Fruit fly (Drosophila melanogaster) whole organism, pupa: Measurements from ENCODE around the gene Vha100-2.
A peak's percentile ranks its signal among the peaks of the same experiment; 100 is the strongest.

ENCODE experiments used
- CG12605 ChIP-seq: fragments of 200-800 bp; sonication (Bioruptor generic); IDR thresholded peaks from 2 replicates; pipeline ENCODE4 v1.3.6; 2022; ENCODE audit warnings: missing biosample characterization, missing genetic modification characterization
- CG17806 ChIP-seq: fragments of 200-800 bp; sonication (Bioruptor generic); optimal IDR thresholded peaks from 2 replicates; lab custom pipeline; 2018; ENCODE audit warnings: missing biosample characterization, mild to moderate bottlenecking, missing genetic modification characterization, moderate library complexity
- CG32121 ChIP-seq: fragments of 200-800 bp; sonication (Bioruptor generic); IDR thresholded peaks from 2 replicates; pipeline ENCODE4 v1.3.6; 2022; ENCODE audit warnings: missing biosample characterization, missing genetic modification characterization
- D1 ChIP-seq: fragments of 200-800 bp; sonication (Bioruptor generic); optimal IDR thresholded peaks from 2 replicates; lab custom pipeline; 2018; ENCODE audit warnings: missing biosample characterization, mild to moderate bottlenecking, missing genetic modification characterization, moderate library complexity
- fd96Ca ChIP-seq: fragments of 200-800 bp; sonication (Bioruptor generic); IDR thresholded peaks from 3 replicates; pipeline ENCODE4 v1.3.6; 2022; ENCODE audit warnings: missing biosample characterization, missing genetic modification characterization
- gl ChIP-seq: fragments of 200-800 bp; sonication (Bioruptor generic); optimal IDR thresholded peaks from 2 replicates; lab custom pipeline; 2018; ENCODE audit warnings: missing biosample characterization, mild to moderate bottlenecking, missing genetic modification characterization
- rn ChIP-seq: fragments of 200-800 bp; sonication (Bioruptor generic); IDR thresholded peaks from 2 replicates; pipeline ENCODE4 v1.3.6; 2022; ENCODE audit warnings: missing biosample characterization, missing genetic modification characterization

DNA sequence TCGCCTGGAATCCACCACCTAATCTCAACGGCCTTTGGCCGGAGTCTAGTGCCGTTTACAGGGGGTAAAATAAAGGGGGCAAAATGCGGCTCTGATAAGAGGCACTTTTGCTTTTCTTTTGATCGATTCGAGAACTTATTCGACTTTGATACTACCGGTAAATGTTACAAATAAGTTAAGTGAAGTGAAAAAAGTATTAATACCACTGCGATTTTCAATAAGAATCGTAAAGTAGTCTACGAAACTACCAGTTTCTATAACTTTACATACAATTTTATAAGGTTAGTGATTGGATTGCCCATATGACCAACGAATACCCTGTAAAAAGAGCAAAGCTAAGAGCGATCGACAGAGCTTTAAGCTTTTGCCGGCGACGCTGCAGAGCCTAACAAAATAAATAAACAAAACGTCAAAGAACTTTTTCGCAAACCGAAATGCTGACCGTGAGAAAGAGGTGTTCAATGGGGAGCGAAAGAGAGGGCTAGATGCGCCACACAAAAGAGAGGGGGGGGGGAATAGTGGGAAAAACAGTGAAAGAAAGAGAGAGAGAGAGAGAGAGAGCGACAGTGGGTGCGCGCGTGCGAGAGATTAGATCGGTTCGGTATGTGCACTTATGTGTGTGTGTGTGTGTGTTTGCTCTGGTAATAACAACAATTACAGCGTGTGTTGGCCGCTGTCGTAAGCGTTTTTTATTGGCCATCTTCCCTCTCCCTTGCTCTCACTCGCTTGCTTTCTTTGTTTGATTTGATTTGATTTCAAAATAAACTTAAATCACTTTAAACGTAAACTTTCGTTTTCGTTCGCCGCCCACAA, 37.8 kb upstream of the Vha100-2 start:
- peak; percentile 73; the same call in 1 of the 2 replicates for TF ChIP-seq CG32121 (GFP tag; lab: Robert Waterston, UW)
- peak; percentile 13 for TF ChIP-seq D1 (tag; lab: Kevin White, UChicago)
- peak; percentile 42 for TF ChIP-seq gl (tag; lab: Kevin White, UChicago)
- TF ChIP-seq CG17806 (tag; lab: Kevin White, UChicago) = peak; percentile 69
- peak; percentile 47; the same call in 1 of the 2 replicates for TF ChIP-seq CG12605 (GFP tag; lab: Robert Waterston, UW)
- TF ChIP-seq rn = no peak; the same call in 1 of the 2 replicates
- TF ChIP-seq fd96Ca (GFP tag; lab: Robert Waterston, UW) = peak; percentile 47; the same call in 2 of the 3 replicates
